Worm (Caenorhabditis elegans): ENCODE data around the gene R10F2.4.

DNA sequence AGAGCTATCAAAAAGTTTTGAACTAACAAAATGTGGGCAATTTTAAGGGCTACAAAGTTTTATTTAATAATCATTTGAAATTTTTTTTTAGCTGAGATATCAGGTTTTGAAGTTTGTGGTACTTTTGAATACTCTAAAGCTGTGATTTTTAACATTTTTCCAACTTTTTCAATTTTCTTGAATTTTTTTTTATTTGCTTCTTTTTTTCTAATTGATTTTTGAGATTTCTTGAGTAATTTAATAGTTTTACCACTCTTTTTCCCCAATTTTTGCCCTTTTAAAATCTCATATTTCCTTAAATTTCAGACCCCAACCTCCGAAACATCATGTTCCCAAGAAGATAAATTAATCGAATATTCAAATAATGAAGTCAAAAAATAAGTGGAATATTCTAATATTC, 12.3 kb downstream of the R10F2.4 start, which contains the start of gene cdh-1:
- TF ChIP-seq sox-4 (tag; optimal IDR thresholded peaks at IDR 0.05) = no peak
- TF ChIP-seq lin-35 (GFP tag; optimal IDR thresholded peaks at IDR 0.05) = no peak
- no peak for TF ChIP-seq zag-1 (tag; optimal IDR thresholded peaks at IDR 0.05)
- TF ChIP-seq jun-1 (tag; optimal IDR thresholded peaks at IDR 0.05) = no peak
- no peak for TF ChIP-seq ceh-82 (tag; optimal IDR thresholded peaks at IDR 0.05)
- TF ChIP-seq xbp-1 (tag; optimal IDR thresholded peaks at IDR 0.05) = no peak
- no peak for TF ChIP-seq skn-1 (tag; optimal IDR thresholded peaks at IDR 0.05)
- no peak for TF ChIP-seq nhr-76 (tag; optimal IDR thresholded peaks at IDR 0.05)
- TF ChIP-seq dsc-1 (tag; optimal IDR thresholded peaks at IDR 0.05) = no peak

Data from whole organism, L1 larva.